Worm (Caenorhabditis elegans): Measurements from ENCODE around the gene mom-1.

DNA sequence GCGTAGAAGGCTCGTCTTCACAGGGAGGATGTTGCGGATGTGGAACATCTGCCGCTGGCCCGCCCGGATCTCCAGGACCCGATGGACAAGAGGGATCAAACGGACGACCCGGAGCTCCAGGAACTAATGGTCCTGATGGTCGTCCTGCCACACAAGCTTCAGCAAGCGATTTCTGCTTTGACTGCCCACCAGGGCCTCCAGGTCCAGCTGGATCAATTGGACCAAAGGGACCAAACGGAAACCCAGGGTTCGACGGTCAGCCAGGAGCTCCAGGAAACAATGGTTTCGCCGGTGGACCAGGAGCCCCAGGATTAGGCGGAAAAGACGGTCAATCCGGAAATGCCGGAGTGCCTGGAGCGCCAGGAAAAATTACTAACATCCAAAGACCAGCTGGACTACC is 41.7 kb downstream of the mom-1 start:
- TF ChIP-seq mdl-1 (tag; optimal IDR thresholded peaks at IDR 0.05) (no peak), nhr-129 (tag; optimal IDR thresholded peaks at IDR 0.05) (no peak), alr-1 (tag; optimal IDR thresholded peaks at IDR 0.05) (no peak), nhr-12 (tag; optimal IDR thresholded peaks at IDR 0.05) (no peak)
